Fruit fly (Drosophila melanogaster): ENCODE results near the gene Cyp28c1.
A peak's percentile ranks its signal among the peaks of the same experiment; 100 is the strongest.

Cyp28c1 gene

dm6 chrX:11816434-11816948 is 22.9 kb upstream of the Cyp28c1 start, which contains the start of the genes CG1578 and rudhira (continued):
- peak; percentile 38 for TF ChIP-seq Eip78C (GFP tag)

DNA sequence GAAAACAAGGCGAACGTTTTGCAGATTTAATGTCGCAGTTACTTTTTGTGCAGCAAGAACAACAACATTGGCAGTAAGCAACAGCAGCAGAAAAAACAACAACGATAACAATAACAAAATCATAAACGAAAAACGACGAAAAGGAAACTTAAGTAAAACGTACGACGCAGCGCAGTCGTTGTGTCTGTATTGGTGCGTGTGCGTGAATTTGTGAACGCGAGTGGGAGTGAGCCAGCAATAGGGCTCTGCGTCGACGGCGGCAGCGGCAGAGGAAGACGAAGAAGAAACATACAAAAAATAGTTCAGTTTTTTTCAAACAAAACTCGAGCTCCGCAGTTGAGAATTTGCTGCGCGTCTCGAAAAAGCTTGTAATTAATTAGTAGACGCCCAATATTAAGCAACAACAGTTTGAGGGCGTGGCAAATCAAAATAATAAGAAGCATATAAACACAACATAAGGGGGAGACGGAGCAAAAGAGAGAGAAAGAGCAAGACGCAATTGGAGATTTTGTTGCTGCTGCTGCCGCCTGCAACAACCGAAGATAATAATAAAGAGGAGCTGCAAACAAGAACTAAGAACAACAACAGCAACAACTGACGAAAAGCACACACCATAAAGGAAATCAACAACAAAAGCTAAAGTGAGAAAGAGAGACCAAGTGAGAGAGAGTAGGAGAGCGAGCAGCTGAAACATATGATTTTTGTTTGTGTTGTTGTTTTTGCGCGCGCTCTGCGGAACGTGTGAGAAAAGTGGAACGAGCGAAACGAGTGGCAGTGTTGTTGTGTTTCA is 22.0 kb upstream of the Cyp28c1 start:
- peak; percentile 6 to 41 for TF ChIP-seq ss (GFP tag; optimal IDR thresholded peaks at IDR 0.05)
- no peak for TF ChIP-seq Hr4 (GFP tag; optimal IDR thresholded peaks at IDR 0.05)
- no peak for TF ChIP-seq acj6 (GFP tag; optimal IDR thresholded peaks at IDR 0.05)
- no peak for TF ChIP-seq esn (GFP tag; optimal IDR thresholded peaks at IDR 0.05)
- TF ChIP-seq Blimp-1 (GFP tag; optimal IDR thresholded peaks at IDR 0.05), result no peak
- no peak for TF ChIP-seq Lpt (GFP tag; optimal IDR thresholded peaks at IDR 0.05)
- no peak for TF ChIP-seq Hr39 (GFP tag; optimal IDR thresholded peaks at IDR 0.05)
- TF ChIP-seq CG6163 (GFP tag; IDR thresholded peaks at IDR 0.05), result peak; percentile 79
- TF ChIP-seq Sox15 (GFP tag; optimal IDR thresholded peaks at IDR 0.05), result no peak
- TF ChIP-seq fd85E (GFP tag; optimal IDR thresholded peaks at IDR 0.05), result no peak
- no peak for TF ChIP-seq Sox102F (GFP tag; optimal IDR thresholded peaks at IDR 0.05)
- no peak for TF ChIP-seq CG6276 (GFP tag; optimal IDR thresholded peaks at IDR 0.05)
- TF ChIP-seq CG16779 (tag; optimal IDR thresholded peaks at IDR 0.05), result peak; percentile 2
- TF ChIP-seq CG6854 (GFP tag; optimal IDR thresholded peaks at IDR 0.05), result peak; percentile 26
- no peak for TF ChIP-seq CG1621 (tag; optimal IDR thresholded peaks at IDR 0.05)
- no peak for TF ChIP-seq net (GFP tag; optimal IDR thresholded peaks at IDR 0.05)
- no peak for TF ChIP-seq CG7368 (GFP tag; optimal IDR thresholded peaks at IDR 0.05)
- TF ChIP-seq Ets96B (tag; optimal IDR thresholded peaks at IDR 0.05), result peak; percentile 12
- no peak for TF ChIP-seq CG6792 (GFP tag; optimal IDR thresholded peaks at IDR 0.05)
- TF ChIP-seq fd59A (GFP tag; optimal IDR thresholded peaks at IDR 0.05), result no peak
- no peak for TF ChIP-seq pdm3 (GFP tag; optimal IDR thresholded peaks at IDR 0.05)
- peak; percentile 15 for TF ChIP-seq vri (GFP tag; optimal IDR thresholded peaks at IDR 0.05)
- TF ChIP-seq fkh (GFP tag; optimal IDR thresholded peaks at IDR 0.05), result peak; percentile 52
- TF ChIP-seq svp (GFP tag), result peak; percentile 23
- TF ChIP-seq CG10669 (GFP tag; optimal IDR thresholded peaks at IDR 0.05), result no peak
- TF ChIP-seq CG3032 (tag; optimal IDR thresholded peaks at IDR 0.05), result no peak
- no peak for TF ChIP-seq CG15336 (GFP tag; IDR thresholded peaks at IDR 0.05)
- TF ChIP-seq Sox14 (GFP tag; optimal IDR thresholded peaks at IDR 0.05), result no peak
- TF ChIP-seq dsx (GFP tag; optimal IDR thresholded peaks at IDR 0.05; ENCODE audit: poor library complexity, severe bottlenecking), result peak; percentile 14
- TF ChIP-seq achi (GFP tag; optimal IDR thresholded peaks at IDR 0.05), result no peak
- no peak for TF ChIP-seq Eip93F (GFP tag; optimal IDR thresholded peaks at IDR 0.05)
- TF ChIP-seq CG8119 (GFP tag; IDR thresholded peaks at IDR 0.05), result peak; percentile 23; the same call in 2 of the 3 replicates
- TF ChIP-seq topi (GFP tag; optimal IDR thresholded peaks at IDR 0.05), result no peak
- no peak for TF ChIP-seq Gug (GFP tag; IDR thresholded peaks at IDR 0.05)
- TF ChIP-seq dac (GFP tag; optimal IDR thresholded peaks at IDR 0.05), result no peak
- peak; percentile 18 for TF ChIP-seq CG8632 (GFP tag; optimal IDR thresholded peaks at IDR 0.05)
- no peak for TF ChIP-seq CG31627 (GFP tag; optimal IDR thresholded peaks at IDR 0.05)
- no peak for TF ChIP-seq Eip78C (GFP tag)
- no peak for TF ChIP-seq CG32006 (GFP tag; optimal IDR thresholded peaks at IDR 0.05)
- TF ChIP-seq spab (GFP tag; optimal IDR thresholded peaks at IDR 0.05), result no peak
- TF ChIP-seq OdsH (GFP tag; optimal IDR thresholded peaks at IDR 0.05), result no peak
- TF ChIP-seq CG11294 (GFP tag; IDR thresholded peaks at IDR 0.05), result no peak
- TF ChIP-seq CG11902 (GFP tag; optimal IDR thresholded peaks at IDR 0.05), result no peak
- no peak for TF ChIP-seq CG34406 (GFP tag; optimal IDR thresholded peaks at IDR 0.05)
- TF ChIP-seq Smox (GFP tag; optimal IDR thresholded peaks at IDR 0.05), result no peak
- TF ChIP-seq CG6808 (GFP tag; optimal IDR thresholded peaks at IDR 0.05), result peak; percentile 47
- no peak for TF ChIP-seq CG8319 (GFP tag; optimal IDR thresholded peaks at IDR 0.05)
- peak; percentile 4 for TF ChIP-seq CG9139 (GFP tag; optimal IDR thresholded peaks at IDR 0.05)
